Fruit fly (Drosophila melanogaster): Measurements from ENCODE around the gene CG6179.

DNA sequence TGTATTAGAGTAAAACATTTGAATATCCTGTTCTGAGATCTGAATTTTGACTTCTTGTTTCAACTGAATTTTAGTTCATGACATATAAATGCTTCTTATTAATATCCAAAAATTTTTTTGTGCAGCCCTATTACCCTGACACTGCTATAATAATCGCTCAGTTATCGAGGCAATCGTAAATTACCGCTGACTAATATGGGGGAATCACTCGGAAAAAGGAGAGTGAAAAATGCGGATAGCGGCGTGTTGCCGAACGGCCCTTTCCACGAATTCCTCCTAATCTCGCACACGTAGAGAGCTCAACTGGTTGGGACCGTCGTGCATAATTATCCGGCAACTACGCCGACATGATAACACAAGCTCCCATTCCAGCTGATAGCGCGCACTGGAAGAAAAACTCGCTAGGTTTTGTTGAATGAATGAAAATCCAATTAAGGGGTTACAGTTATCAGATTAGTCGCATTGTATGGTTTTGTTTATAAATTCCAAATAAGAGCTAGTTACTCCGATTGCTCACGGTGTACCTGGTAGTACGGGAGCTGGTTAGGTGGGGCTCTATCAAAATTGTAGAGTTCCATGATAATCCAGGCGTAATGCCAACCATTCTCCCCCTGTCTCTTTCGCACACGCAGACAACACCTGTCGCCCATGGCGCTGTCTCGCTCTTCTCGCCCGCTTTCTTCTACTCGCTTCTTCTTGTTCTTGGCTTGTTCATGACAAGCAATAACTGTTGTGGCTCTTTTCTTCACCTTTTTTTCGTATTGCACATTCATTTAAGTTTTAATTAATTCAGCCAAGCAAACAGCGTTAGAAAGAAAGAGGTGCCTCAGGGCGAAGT lies 11.9 kb upstream of the CG6179 start:
- TF ChIP-seq usp (GFP tag; optimal IDR thresholded peaks at IDR 0.05) (no peak), pan (optimal IDR thresholded peaks at IDR 0.05) (no peak)

Data from whole organism.